Worm (Caenorhabditis elegans) whole organism, late embryonic: ENCODE measurements around the gene msp-63.
"Not testable (repeated sequence)": the region's sequence is repeated elsewhere in the genome, so short reads cannot be mapped to it uniquely, and the experiment has no call there.

Experiments
- C08G9.2 ChIP-seq: sonication (generic microtip); optimal IDR thresholded peaks from 2 replicates; lab custom pipeline; 2016; ENCODE audit warnings: mild to moderate bottlenecking, missing genetic modification characterization, moderate library complexity, missing compliant biosample characterization
- C38D4.7 ChIP-seq: fragments of 200-800 bp; sonication (Bioruptor generic); optimal IDR thresholded peaks from 2 replicates; lab custom pipeline; 2018; ENCODE audit warnings: mild to moderate bottlenecking, missing genetic modification characterization, moderate library complexity, missing compliant biosample characterization
- F13H6.1 ChIP-seq: sonication (generic microtip); optimal IDR thresholded peaks from 2 replicates; lab custom pipeline; 2016; ENCODE audit warnings: missing genetic modification characterization, missing compliant biosample characterization
- K09A11.1 ChIP-seq: sonication (generic microtip); optimal IDR thresholded peaks from 2 replicates; lab custom pipeline; 2017; ENCODE audit warnings: antibody characterized with exemption, mild to moderate bottlenecking, missing genetic modification characterization, missing compliant biosample characterization; ENCODE audit not compliant: insufficient read depth
- T23F11.4 ChIP-seq: fragments of 200-800 bp; sonication (Bioruptor generic); optimal IDR thresholded peaks from 2 replicates; lab custom pipeline; 2018; ENCODE audit warnings: mild to moderate bottlenecking, missing genetic modification characterization, missing compliant biosample characterization
- Y22D7AL.16 ChIP-seq: sonication (generic microtip); optimal IDR thresholded peaks from 2 replicates; lab custom pipeline; 2016; ENCODE audit warnings: missing genetic modification characterization, missing compliant biosample characterization
- ahr-1 ChIP-seq: sonication (generic microtip); optimal IDR thresholded peaks from 2 replicates; lab custom pipeline; 2016; ENCODE audit warnings: missing genetic modification characterization, missing compliant biosample characterization
- ama-1 ChIP-seq: fragments of 150-350 bp; optimal IDR thresholded peaks from 2 replicates; lab custom pipeline; 2014
- ceh-14 ChIP-seq: sonication (generic microtip); optimal IDR thresholded peaks from 2 replicates; lab custom pipeline; 2016; ENCODE audit warnings: missing genotype, missing genetic modification characterization, missing compliant biosample characterization
- ceh-19 ChIP-seq: fragments of 200-800 bp; sonication (Bioruptor generic); optimal IDR thresholded peaks from 2 replicates; lab custom pipeline; 2018; ENCODE audit warnings: mild to moderate bottlenecking, missing genetic modification characterization, missing compliant biosample characterization
- ceh-22 ChIP-seq: sonication (generic microtip); optimal IDR thresholded peaks from 2 replicates; lab custom pipeline; 2017; ENCODE audit warnings: missing biosample characterization, missing genetic modification characterization
- ceh-31 ChIP-seq: sonication (generic microtip); optimal IDR thresholded peaks from 2 replicates; lab custom pipeline; 2016; ENCODE audit warnings: missing genetic modification characterization, missing compliant biosample characterization
- ceh-34 ChIP-seq: sonication (generic microtip); optimal IDR thresholded peaks from 2 replicates; lab custom pipeline; 2016; ENCODE audit warnings: mild to moderate bottlenecking, missing genetic modification characterization, missing compliant biosample characterization
- ceh-6 ChIP-seq: fragments of 200-800 bp; sonication (Bioruptor generic); optimal IDR thresholded peaks from 2 replicates; lab custom pipeline; 2018; ENCODE audit warnings: mild to moderate bottlenecking, missing genetic modification characterization, missing compliant biosample characterization
- ceh-9 ChIP-seq: sonication (generic microtip); optimal IDR thresholded peaks from 2 replicates; lab custom pipeline; 2016; ENCODE audit warnings: mild to moderate bottlenecking, missing genetic modification characterization, inconsistent platforms, missing compliant biosample characterization
- che-1 ChIP-seq: sonication (generic microtip); optimal IDR thresholded peaks from 2 replicates; lab custom pipeline; 2016; ENCODE audit warnings: mild to moderate bottlenecking, missing genetic modification characterization, missing compliant biosample characterization
- dmd-4 ChIP-seq: sonication (generic microtip); optimal IDR thresholded peaks from 2 replicates; lab custom pipeline; 2016; ENCODE audit warnings: borderline replicate concordance, missing genetic modification characterization, missing compliant biosample characterization
- dve-1 ChIP-seq: sonication (generic microtip); optimal IDR thresholded peaks from 2 replicates; lab custom pipeline; 2017; ENCODE audit warnings: antibody characterized with exemption, mild to moderate bottlenecking, missing genetic modification characterization, missing compliant biosample characterization
- eyg-1 ChIP-seq: sonication (generic microtip); optimal IDR thresholded peaks from 2 replicates; lab custom pipeline; 2016; ENCODE audit warnings: missing genotype, missing genetic modification characterization, missing compliant biosample characterization
- fax-1 ChIP-seq: sonication (generic microtip); optimal IDR thresholded peaks from 2 replicates; lab custom pipeline; 2016; ENCODE audit warnings: missing genotype, missing genetic modification characterization, missing compliant biosample characterization
- fkh-10 ChIP-seq: fragments of 150-350 bp; optimal IDR thresholded peaks from 2 replicates; lab custom pipeline; 2014; ENCODE audit warnings: missing biosample characterization, missing genetic modification reagents, missing genetic modification characterization
- gmeb-2 ChIP-seq: sonication (generic microtip); optimal IDR thresholded peaks from 2 replicates; lab custom pipeline; 2016; ENCODE audit warnings: missing genetic modification characterization, inconsistent platforms, missing compliant biosample characterization
- hlh-13 ChIP-seq: fragments of 200-800 bp; sonication (Bioruptor generic); optimal IDR thresholded peaks from 2 replicates; lab custom pipeline; 2018; ENCODE audit warnings: mild to moderate bottlenecking, missing genetic modification characterization, missing compliant biosample characterization
- hlh-15 ChIP-seq: sonication (generic microtip); optimal IDR thresholded peaks from 2 replicates; lab custom pipeline; 2016; ENCODE audit warnings: missing genetic modification characterization, missing compliant biosample characterization
- hlh-6 ChIP-seq: sonication (generic microtip); optimal IDR thresholded peaks from 2 replicates; lab custom pipeline; 2016; ENCODE audit warnings: missing genotype, missing genetic modification characterization, missing compliant biosample characterization
- hlh-8 ChIP-seq: sonication (generic microtip); optimal IDR thresholded peaks from 2 replicates; lab custom pipeline; 2016; ENCODE audit warnings: missing genotype, missing genetic modification characterization, missing compliant biosample characterization
- lim-6 ChIP-seq: sonication (generic microtip); optimal IDR thresholded peaks from 2 replicates; lab custom pipeline; 2016; ENCODE audit warnings: missing genetic modification characterization, missing compliant biosample characterization
- lin-11 ChIP-seq: fragments of 200-800 bp; sonication (Bioruptor generic); optimal IDR thresholded peaks from 2 replicates; lab custom pipeline; 2018; ENCODE audit warnings: mild to moderate bottlenecking, missing genetic modification characterization, missing compliant biosample characterization
- madf-2 ChIP-seq: sonication (generic microtip); optimal IDR thresholded peaks from 2 replicates; lab custom pipeline; 2017; ENCODE audit warnings: missing genetic modification characterization, missing compliant biosample characterization
- mec-3 ChIP-seq: sonication (generic microtip); optimal IDR thresholded peaks from 2 replicates; lab custom pipeline; 2016; ENCODE audit warnings: borderline replicate concordance, missing genetic modification characterization, missing compliant biosample characterization
- nhr-11 ChIP-seq: fragments of 150-350 bp; optimal IDR thresholded peaks from 2 replicates; lab custom pipeline; 2014; ENCODE audit warnings: missing biosample characterization, missing genetic modification characterization
- nhr-232 ChIP-seq: sonication (generic microtip); optimal IDR thresholded peaks from 2 replicates; lab custom pipeline; 2016; ENCODE audit warnings: missing genetic modification characterization, missing compliant biosample characterization
- npax-4 ChIP-seq: sonication (generic microtip); optimal IDR thresholded peaks from 2 replicates; lab custom pipeline; 2016; ENCODE audit warnings: missing genetic modification characterization, missing compliant biosample characterization
- pat-9 ChIP-seq: fragments of 200-800 bp; sonication (Bioruptor generic); optimal IDR thresholded peaks from 2 replicates; lab custom pipeline; 2018; ENCODE audit warnings: mild to moderate bottlenecking, missing genetic modification characterization, moderate library complexity, missing compliant biosample characterization
- pha-2 ChIP-seq: sonication (generic microtip); optimal IDR thresholded peaks from 2 replicates; lab custom pipeline; 2017; ENCODE audit warnings: mild to moderate bottlenecking, missing genetic modification characterization, missing compliant biosample characterization
- pha-4 ChIP-seq: fragments of 150-350 bp; optimal IDR thresholded peaks from 2 replicates; lab custom pipeline; 2018; ENCODE audit warnings: missing biosample characterization, missing genetic modification reagents, missing genetic modification characterization
- pros-1 ChIP-seq: fragments of 150-350 bp; optimal IDR thresholded peaks from 2 replicates; lab custom pipeline; 2014; ENCODE audit warnings: missing biosample characterization, missing genetic modification reagents, missing genetic modification characterization
- sdc-2 ChIP-seq: sonication (generic microtip); optimal IDR thresholded peaks from 2 replicates; lab custom pipeline; 2016; ENCODE audit warnings: missing genotype, missing genetic modification characterization, missing compliant biosample characterization
- tbx-7 ChIP-seq: sonication (generic microtip); optimal IDR thresholded peaks from 2 replicates; lab custom pipeline; 2016; ENCODE audit warnings: missing genotype, missing genetic modification characterization, missing compliant biosample characterization
- ttx-3 ChIP-seq: sonication (generic microtip); optimal IDR thresholded peaks from 2 replicates; lab custom pipeline; 2016; ENCODE audit warnings: missing genetic modification reagents, missing genetic modification characterization, missing compliant biosample characterization
- unc-3 ChIP-seq, 2 experiments: fragments of 200-800 bp in 1 of 2; sonication (Bioruptor generic) in 1 of 2; sonication (generic microtip) in 1 of 2; conservative IDR thresholded peaks in 1 of 2; optimal IDR thresholded peaks in 1 of 2; 2 replicates each; pipeline versions ENCODE4 v1.3.6 to Lab custom; 2016 to 2022; ENCODE audit warnings: missing compliant biosample characterization in 2 of 2, missing genetic modification characterization in 2 of 2, missing genetic modification reagents in 1 of 2
- unc-42 ChIP-seq: sonication (generic microtip); optimal IDR thresholded peaks from 2 replicates; lab custom pipeline; 2016; ENCODE audit warnings: missing genotype, missing genetic modification characterization, missing compliant biosample characterization
- zip-5 ChIP-seq: sonication (generic microtip); optimal IDR thresholded peaks from 2 replicates; lab custom pipeline; 2016; ENCODE audit warnings: missing genetic modification characterization, missing compliant biosample characterization
- ztf-16 ChIP-seq: sonication (generic microtip); optimal IDR thresholded peaks from 2 replicates; lab custom pipeline; 2017; ENCODE audit warnings: missing genetic modification characterization, missing compliant biosample characterization

msp-63 gene

DNA sequence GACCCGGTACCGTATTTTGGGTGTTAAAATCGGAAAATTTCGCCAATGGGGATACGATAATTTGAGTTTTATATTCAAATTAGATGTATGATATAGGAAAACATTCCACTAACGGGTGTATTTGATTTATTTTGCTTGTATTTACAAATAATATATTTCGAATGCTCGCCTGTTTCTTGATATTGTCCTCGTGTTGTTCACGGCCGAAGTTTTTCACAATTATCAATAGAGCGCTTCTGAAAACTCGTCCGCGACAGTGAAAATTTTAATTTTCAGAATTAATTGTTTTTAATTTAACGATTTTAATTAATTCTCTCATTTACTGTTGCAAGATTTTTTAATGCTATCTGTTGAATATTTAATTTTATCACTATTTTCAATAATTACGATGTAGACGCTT lies 22.4 kb upstream of the msp-63 start (continued):
- TF ChIP-seq dve-1 = no peak
- TF ChIP-seq ceh-19 = no peak
- no peak for TF ChIP-seq Y22D7AL.16 (tag; lab: Kevin White, UChicago)
- TF ChIP-seq ceh-6 (GFP tag; lab: Kevin White, UChicago) = no peak
- no peak for TF ChIP-seq ama-1 (lab: Kevin White, UChicago)
- TF ChIP-seq dmd-4 (tag; lab: Kevin White, UChicago) = no peak
- TF ChIP-seq C08G9.2 (tag; lab: Kevin White, UChicago) = peak; percentile 68

DNA sequence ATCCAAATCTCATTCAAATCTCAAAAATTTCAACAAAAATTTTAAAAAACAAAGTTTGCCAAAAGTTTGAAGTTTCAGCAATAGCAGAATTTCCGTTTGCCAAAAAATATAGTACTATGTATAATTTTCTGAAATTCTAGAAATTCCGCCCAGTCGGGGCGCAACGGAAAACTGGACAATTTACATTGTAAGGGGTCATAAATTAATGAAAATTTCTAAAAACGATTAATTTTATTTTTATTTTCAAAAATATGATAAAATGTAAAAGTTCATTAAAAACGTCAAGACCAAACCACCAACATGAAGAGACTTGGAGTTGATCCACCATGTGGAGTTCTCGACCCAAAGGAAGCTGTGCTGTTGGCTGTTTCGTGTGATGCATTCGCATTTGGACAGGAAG lies 21.1 kb upstream of the msp-63 start, which contains the start of gene ZK1248.4:
Gene ZK1248.4 (plus strand): TSS at position 301 of the 400 bp plus-strand sequence.
- TF ChIP-seq ztf-16 (tag; lab: Kevin White, UChicago) = no peak
- TF ChIP-seq T23F11.4 = no peak
- TF ChIP-seq hlh-8 (tag; lab: Kevin White, UChicago) = no peak
- TF ChIP-seq ceh-14 (tag; lab: Kevin White, UChicago) = no peak
- TF ChIP-seq tbx-7 (tag; lab: Kevin White, UChicago) = no peak
- TF ChIP-seq K09A11.1 (tag; lab: Kevin White, UChicago) = no peak
- TF ChIP-seq unc-3 (GFP tag; conservative IDR thresholded peaks at IDR 0.05; lab: Robert Waterston, UW) = no peak
- TF ChIP-seq unc-3 (tag; optimal IDR thresholded peaks at IDR 0.05; lab: Kevin White, UChicago) = no peak
- no peak for TF ChIP-seq gmeb-2
- TF ChIP-seq ahr-1 (tag; lab: Kevin White, UChicago) = no peak
- TF ChIP-seq npax-4 (tag; lab: Kevin White, UChicago) = no peak
- TF ChIP-seq hlh-13 (GFP tag; lab: Kevin White, UChicago) = no peak
- TF ChIP-seq pha-4 (tag; lab: Kevin White, UChicago) = no peak
- TF ChIP-seq, all 69 proteins: peak for 0

DNA sequence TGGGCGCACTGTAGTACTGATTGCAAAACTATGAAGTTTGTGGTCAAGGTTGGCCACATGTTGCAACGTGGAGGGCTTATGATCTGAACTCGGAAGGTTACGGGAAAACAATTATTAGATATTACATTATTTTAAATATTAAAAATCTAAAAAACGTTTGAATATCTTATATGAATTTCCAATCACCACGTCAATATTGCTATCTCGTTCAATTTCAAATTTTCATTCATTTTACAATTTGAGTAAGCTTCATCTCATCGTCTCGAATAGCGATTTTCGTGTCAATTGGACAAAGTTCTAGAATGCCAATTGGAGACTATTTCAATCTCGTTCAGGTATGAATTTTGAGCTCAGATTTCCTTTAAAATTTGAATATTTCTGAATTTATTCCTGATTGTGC lies 19.1 kb upstream of the msp-63 start, which contains the start of gene ZK1248.20:
Gene ZK1248.20 (plus strand): TSS at position 301 of the 400 bp plus-strand sequence.
- TF ChIP-seq lim-6 (tag; lab: Kevin White, UChicago) (no peak), eyg-1 (tag; lab: Kevin White, UChicago) (no peak), ama-1 (lab: Kevin White, UChicago) (no peak), nhr-232 (no peak), ceh-22 (tag; lab: Kevin White, UChicago) (no peak), ttx-3 (tag; lab: Kevin White, UChicago) (no peak), hlh-6 (tag; lab: Kevin White, UChicago) (no peak), ceh-31 (tag; lab: Kevin White, UChicago) (no peak), C38D4.7 (no peak), fax-1 (no peak), nhr-11 (tag; lab: Kevin White, UChicago) (no peak), ceh-34 (no peak), hlh-15 (tag; lab: Kevin White, UChicago) (no peak), ceh-9 (tag; lab: Kevin White, UChicago) (no peak), pha-2 (tag; lab: Kevin White, UChicago) (no peak)

DNA sequence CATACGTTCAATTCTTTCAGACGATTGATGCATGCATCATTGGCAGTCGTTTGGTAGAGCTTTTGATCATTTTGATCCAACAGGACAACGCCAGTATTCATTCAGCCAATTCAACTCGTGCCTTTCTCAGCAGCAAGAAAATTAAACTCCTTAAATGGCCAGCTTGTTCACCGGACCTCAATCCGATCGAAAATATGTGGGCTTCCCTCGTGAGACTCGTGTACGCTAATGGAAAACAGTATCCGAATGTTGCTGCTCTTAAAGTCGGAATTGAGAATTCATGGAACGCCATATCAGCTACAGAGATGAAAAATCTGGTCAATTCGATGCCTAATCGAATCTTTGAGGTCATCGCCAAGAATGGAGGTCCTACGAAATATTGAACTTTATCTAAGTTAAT lies 18.1 kb upstream of the msp-63 start, which contains the start of gene wago-5:
Gene wago-5 (minus strand): TSS at position 101 of the 400 bp plus-strand sequence.
- not testable (repeated sequence) for TF ChIP-seq fkh-10 (GFP tag; lab: Kevin White, UChicago); Y22D7AL.16 (tag; lab: Kevin White, UChicago); pat-9 (tag; lab: Kevin White, UChicago)

DNA sequence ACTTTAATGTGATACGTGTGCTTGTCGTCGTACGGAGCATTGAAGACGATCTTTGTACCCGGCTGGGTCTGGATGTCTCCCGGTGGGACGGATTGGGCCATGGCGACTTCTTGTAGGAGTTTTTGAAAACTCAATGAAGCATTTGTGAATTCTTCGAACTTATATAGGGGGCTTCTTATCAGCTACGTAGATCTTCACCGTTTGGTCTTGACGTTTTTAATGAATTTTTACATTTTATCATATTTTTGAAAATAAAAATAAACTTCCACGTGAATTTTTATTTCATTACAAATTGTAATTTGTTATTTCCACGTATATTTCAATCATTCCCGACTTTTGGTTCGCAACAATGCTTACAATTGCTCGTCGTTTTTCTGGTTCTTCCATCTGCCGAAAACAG lies 13.0 kb upstream of the msp-63 start, which contains the start of the genes msp-64 and ZK1248.5:
Gene msp-64 (minus strand): TSS at position 101 of the 400 bp plus-strand sequence.
Gene ZK1248.5 (plus strand): TSS at position 285 of the 400 bp plus-strand sequence.
- TF ChIP-seq zip-5 (tag; lab: Kevin White, UChicago) = no peak
- no peak for TF ChIP-seq unc-42 (tag; lab: Kevin White, UChicago)
- TF ChIP-seq pha-4 (tag; lab: Kevin White, UChicago) = no peak
- TF ChIP-seq ceh-31 (tag; lab: Kevin White, UChicago) = no peak
- no peak for TF ChIP-seq dmd-4 (tag; lab: Kevin White, UChicago)
- no peak for TF ChIP-seq che-1 (tag; lab: Kevin White, UChicago)
- no peak for TF ChIP-seq madf-2 (tag; lab: Kevin White, UChicago)
- TF ChIP-seq lin-11 = no peak
- no peak for TF ChIP-seq hlh-8 (tag; lab: Kevin White, UChicago)
- TF ChIP-seq pros-1 (tag; lab: Kevin White, UChicago) = no peak
- no peak for TF ChIP-seq ceh-34
- no peak for TF ChIP-seq sdc-2 (tag; lab: Kevin White, UChicago)
- no peak for TF ChIP-seq hlh-6 (tag; lab: Kevin White, UChicago)
- no peak for TF ChIP-seq ztf-16 (tag; lab: Kevin White, UChicago)
- no peak for TF ChIP-seq mec-3 (tag; lab: Kevin White, UChicago)
- no peak for TF ChIP-seq F13H6.1 (tag; lab: Kevin White, UChicago)
- no peak for TF ChIP-seq pha-2 (tag; lab: Kevin White, UChicago)
